Worm (Caenorhabditis elegans): Measurements from ENCODE around the gene dpy-28.

dpy-28 gene

DNA sequence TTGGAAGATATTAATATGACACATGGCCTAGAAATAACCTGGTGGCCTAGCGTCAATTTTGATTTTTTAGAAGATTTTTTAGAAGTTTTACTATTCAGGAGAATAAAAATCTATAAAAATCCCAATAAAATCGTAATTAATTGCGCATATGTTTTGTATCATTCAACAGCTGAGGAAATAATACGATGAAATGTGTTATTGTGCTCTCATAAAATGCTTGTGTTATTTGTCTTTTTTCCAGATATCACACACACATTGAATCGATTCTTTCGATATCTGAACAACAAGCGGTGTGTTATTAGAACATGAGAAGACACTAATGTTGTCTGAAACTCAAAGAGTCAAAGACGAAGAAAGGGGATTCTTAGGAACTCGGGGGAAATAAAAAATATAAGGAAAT lies 62.2 kb downstream of the dpy-28 start:
- TF ChIP-seq lin-40 (tag; optimal IDR thresholded peaks at IDR 0.05): no peak
- no peak for TF ChIP-seq hlh-26 (GFP tag; conservative IDR thresholded peaks at IDR 0.05)
- TF ChIP-seq F37B4.10 (GFP tag; IDR thresholded peaks at IDR 0.05): no peak
- TF ChIP-seq dox-1 (GFP tag; IDR thresholded peaks at IDR 0.05): no peak
- TF ChIP-seq chd-7 (tag; optimal IDR thresholded peaks at IDR 0.05): no peak
- TF ChIP-seq dpl-1 (GFP tag; optimal IDR thresholded peaks at IDR 0.05): no peak
- no peak for TF ChIP-seq attf-5 (GFP tag; optimal IDR thresholded peaks at IDR 0.05)
- TF ChIP-seq F57A8.1 (GFP tag; optimal IDR thresholded peaks at IDR 0.05): no peak
